Fruit fly (Drosophila melanogaster): ENCODE results near the gene CG34429.

CG34429 gene

dm6 chr3L:13064346-13064745 lies 1.5 kb downstream of the CG34429 start:
- TF ChIP-seq CG34406 (GFP tag; optimal IDR thresholded peaks at IDR 0.05) (no peak), salr (GFP tag; optimal IDR thresholded peaks at IDR 0.05) (no peak), CG10631 (GFP tag; optimal IDR thresholded peaks at IDR 0.05) (no peak)

DNA sequence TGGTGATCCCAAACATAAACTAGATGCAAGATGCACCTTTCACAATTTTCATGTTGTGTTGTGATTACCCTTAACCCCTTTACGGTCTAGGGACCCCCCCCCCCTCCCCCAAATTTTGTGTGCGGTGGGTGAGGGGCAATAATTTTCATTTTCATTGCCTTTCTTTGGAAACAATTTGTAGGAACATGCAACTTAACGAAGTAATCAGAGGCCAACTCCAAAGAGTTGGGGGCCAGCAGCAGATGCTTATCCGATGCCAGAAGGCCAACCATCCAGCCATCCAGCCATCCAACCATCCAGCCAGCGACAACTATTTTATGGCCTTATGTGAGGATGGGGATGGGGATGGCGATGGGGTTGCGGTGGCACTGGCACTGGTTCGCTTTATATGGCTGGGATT lies 2.1 kb downstream of the CG34429 start:
- TF ChIP-seq ss (GFP tag; optimal IDR thresholded peaks at IDR 0.05) (no peak), svp (GFP tag) (peak; percentile 28)

- TF ChIP-seq acj6 (GFP tag; optimal IDR thresholded peaks at IDR 0.05): no peak
- TF ChIP-seq CG6792 (GFP tag; optimal IDR thresholded peaks at IDR 0.05): no peak
- no peak for TF ChIP-seq dsx (GFP tag; optimal IDR thresholded peaks at IDR 0.05; ENCODE audit: poor library complexity, severe bottlenecking)
- TF ChIP-seq Gug (GFP tag; IDR thresholded peaks at IDR 0.05): no peak
- no peak for TF ChIP-seq topi (GFP tag; optimal IDR thresholded peaks at IDR 0.05)
- TF ChIP-seq Hr38 (GFP tag; optimal IDR thresholded peaks at IDR 0.05): no peak
- no peak for TF ChIP-seq CG11294 (GFP tag; IDR thresholded peaks at IDR 0.05)
- no peak for TF ChIP-seq cyc (GFP tag; optimal IDR thresholded peaks at IDR 0.05)
- TF ChIP-seq CG6854 (GFP tag; optimal IDR thresholded peaks at IDR 0.05): no peak
- TF ChIP-seq net (GFP tag; optimal IDR thresholded peaks at IDR 0.05): no peak
- no peak for TF ChIP-seq Hr39 (GFP tag; optimal IDR thresholded peaks at IDR 0.05)
- no peak for TF ChIP-seq CG6276 (GFP tag; optimal IDR thresholded peaks at IDR 0.05)
- no peak for TF ChIP-seq CG7368 (GFP tag; optimal IDR thresholded peaks at IDR 0.05)
- TF ChIP-seq achi (GFP tag; optimal IDR thresholded peaks at IDR 0.05): no peak
- no peak for TF ChIP-seq CG11762 (GFP tag; optimal IDR thresholded peaks at IDR 0.05; ENCODE audit: insufficient read depth)
These were observed 2.8 kb downstream of the CG34429 start for dm6 chr3L:13065619-13066018.

dm6 chr3L:13066220-13066619 lies 3.4 kb downstream of the CG34429 start:
- TF ChIP-seq CG10669 (GFP tag; optimal IDR thresholded peaks at IDR 0.05) (peak; percentile 14), CG11294 (GFP tag; IDR thresholded peaks at IDR 0.05) (no peak), CG6276 (GFP tag; optimal IDR thresholded peaks at IDR 0.05) (peak; percentile 12), Lpt (GFP tag; optimal IDR thresholded peaks at IDR 0.05) (no peak), dac (GFP tag; optimal IDR thresholded peaks at IDR 0.05) (no peak), CG6808 (GFP tag; optimal IDR thresholded peaks at IDR 0.05) (peak; percentile 36), fd85E (GFP tag; optimal IDR thresholded peaks at IDR 0.05) (no peak), CG3919 (GFP tag; optimal IDR thresholded peaks at IDR 0.05) (peak; percentile 21), Hr39 (GFP tag; optimal IDR thresholded peaks at IDR 0.05) (no peak), CG8119 (GFP tag; IDR thresholded peaks at IDR 0.05) (peak; percentile 44; the same call in 2 of the 3 replicates), CG32006 (GFP tag; optimal IDR thresholded peaks at IDR 0.05) (peak; percentile 61), salr (GFP tag; optimal IDR thresholded peaks at IDR 0.05) (peak in 1 of 2 experiments; percentile 27), CG9139 (GFP tag; optimal IDR thresholded peaks at IDR 0.05) (no peak), CG6854 (GFP tag; optimal IDR thresholded peaks at IDR 0.05) (no peak), CG34406 (GFP tag; optimal IDR thresholded peaks at IDR 0.05) (peak; percentile 15), Blimp-1 (GFP tag; optimal IDR thresholded peaks at IDR 0.05) (no peak), achi (GFP tag; optimal IDR thresholded peaks at IDR 0.05) (peak; percentile 8), fkh (GFP tag; optimal IDR thresholded peaks at IDR 0.05) (no peak), Eip93F (GFP tag; optimal IDR thresholded peaks at IDR 0.05) (no peak), ss (GFP tag; optimal IDR thresholded peaks at IDR 0.05) (no peak), CG8632 (GFP tag; optimal IDR thresholded peaks at IDR 0.05) (no peak), lz (GFP tag; optimal IDR thresholded peaks at IDR 0.05) (no peak), CG31627 (GFP tag; optimal IDR thresholded peaks at IDR 0.05) (no peak), Ets96B (tag; optimal IDR thresholded peaks at IDR 0.05) (peak; percentile 44), esn (GFP tag; optimal IDR thresholded peaks at IDR 0.05) (peak; percentile 5), CG1621 (tag; optimal IDR thresholded peaks at IDR 0.05) (no peak), Hr38 (GFP tag; optimal IDR thresholded peaks at IDR 0.05) (no peak), vri (GFP tag; optimal IDR thresholded peaks at IDR 0.05) (no peak), OdsH (GFP tag; optimal IDR thresholded peaks at IDR 0.05) (peak; percentile 30), Met (GFP tag; optimal IDR thresholded peaks at IDR 0.05) (no peak), CG4318 (GFP tag; optimal IDR thresholded peaks at IDR 0.05) (peak; percentile 22), svp (GFP tag) (peak; percentile 43), CG16779 (tag; optimal IDR thresholded peaks at IDR 0.05) (no peak), Sox15 (GFP tag; optimal IDR thresholded peaks at IDR 0.05) (no peak), fd59A (GFP tag; optimal IDR thresholded peaks at IDR 0.05) (peak; percentile 48), Eip78C (GFP tag) (peak; percentile 75)

All from whole organism, prepupa.